Fruit fly (Drosophila melanogaster): ENCODE results near the gene CG5246.

DNA sequence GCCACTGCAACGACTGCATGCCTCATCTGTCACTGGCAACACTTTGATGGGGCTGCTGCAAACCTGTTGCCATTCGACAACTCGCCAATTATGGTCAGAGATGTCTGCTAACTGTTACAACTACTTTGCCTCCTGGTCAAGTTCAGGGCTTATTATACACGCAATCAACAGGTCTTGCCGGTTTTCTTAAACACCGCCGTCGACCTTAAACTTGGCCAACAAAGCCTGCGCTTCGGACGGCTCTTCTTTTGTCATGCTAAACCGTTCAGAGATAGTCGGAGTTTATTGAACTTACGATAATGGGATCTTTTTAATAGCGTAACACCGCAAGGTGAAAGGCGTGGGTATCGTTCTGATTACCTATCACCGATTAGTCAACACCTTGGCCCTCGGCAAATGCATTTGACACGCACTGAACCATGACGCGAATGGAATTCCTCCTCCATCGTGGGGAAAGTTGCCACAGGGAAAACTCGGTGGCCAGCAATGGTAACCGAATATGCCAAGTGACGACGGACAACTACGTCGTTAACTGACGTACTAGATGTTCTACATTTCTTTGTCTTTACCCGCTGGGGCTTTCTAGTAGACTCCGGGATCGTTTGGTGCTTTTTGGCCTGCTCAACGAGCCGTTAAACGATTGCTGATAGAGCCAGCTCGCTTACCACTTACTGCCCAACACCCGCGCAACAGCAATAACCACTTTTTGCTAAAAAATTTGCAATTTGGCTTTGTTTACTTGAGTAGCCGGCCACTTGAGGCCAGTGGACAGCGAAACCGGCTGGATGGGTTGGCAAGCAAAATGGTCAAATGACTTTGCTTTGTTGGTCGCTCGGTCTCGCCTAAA lies 24.8 kb upstream of the CG5246 start:
- TF ChIP-seq CG8478 (optimal IDR thresholded peaks at IDR 0.05) (no peak), usp (GFP tag; optimal IDR thresholded peaks at IDR 0.05) (no peak), psq (optimal IDR thresholded peaks at IDR 0.05) (no peak), pan (optimal IDR thresholded peaks at IDR 0.05) (no peak)
